Worm (Caenorhabditis elegans): ENCODE data around the gene C50B6.9.

Gene C50B6.9

DNA sequence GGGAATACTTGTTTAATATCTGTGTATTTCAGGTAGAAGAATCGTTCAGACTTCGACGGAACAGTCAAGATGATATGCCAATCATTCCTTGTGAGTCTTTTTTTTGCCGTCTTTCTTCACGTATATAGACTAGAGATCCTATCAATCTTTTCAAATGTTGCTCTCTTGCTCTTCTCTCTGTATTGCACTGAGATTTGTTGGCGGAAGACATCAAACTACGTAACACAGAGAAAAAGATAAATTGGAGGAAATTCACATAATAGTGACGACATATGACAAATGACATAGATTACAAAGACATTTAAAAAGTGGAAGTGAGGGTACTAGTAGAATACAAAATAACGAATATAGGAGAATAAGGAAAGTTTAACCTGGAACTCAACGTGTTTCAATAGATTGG is 15.6 kb downstream of the C50B6.9 start:
- no peak for TF ChIP-seq ztf-23 (GFP tag; IDR thresholded peaks at IDR 0.05)
- no peak for TF ChIP-seq flt-1 (GFP tag; IDR thresholded peaks at IDR 0.05)
- TF ChIP-seq klf-2 (GFP tag; conservative IDR thresholded peaks at IDR 0.05), result no peak
- TF ChIP-seq tab-1 (GFP tag; IDR thresholded peaks at IDR 0.05), result no peak
- TF ChIP-seq cog-1 (tag; optimal IDR thresholded peaks at IDR 0.05), result no peak
- TF ChIP-seq ref-1 (GFP tag; conservative IDR thresholded peaks at IDR 0.05), result no peak
- TF ChIP-seq ztf-29 (GFP tag; IDR thresholded peaks at IDR 0.05), result no peak
- TF ChIP-seq T22C8.4 (GFP tag; IDR thresholded peaks at IDR 0.05), result no peak
- TF ChIP-seq med-1 (GFP tag; optimal IDR thresholded peaks at IDR 0.05; ENCODE audit: insufficient read depth), result no peak

DNA sequence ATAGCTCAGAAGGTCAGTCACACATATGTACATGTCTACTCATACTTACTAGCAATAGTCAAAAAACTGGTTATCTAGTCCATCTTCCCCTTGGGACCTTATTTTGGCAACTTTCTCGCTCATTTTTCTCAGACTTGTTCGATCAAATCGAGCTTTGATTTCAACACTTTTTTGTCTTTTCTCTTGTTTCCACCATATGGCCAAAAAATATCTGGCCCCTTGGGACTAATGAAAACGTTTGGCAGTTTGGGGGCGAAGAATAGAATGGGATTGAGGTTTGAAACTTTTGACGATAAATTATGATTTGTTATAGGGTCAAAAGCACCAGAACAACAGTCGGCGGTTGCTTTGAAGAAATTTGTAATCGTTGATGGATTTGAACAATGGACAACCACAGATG is 16.2 kb downstream of the C50B6.9 start:
- no peak for TF ChIP-seq med-1 (GFP tag; optimal IDR thresholded peaks at IDR 0.05; ENCODE audit: insufficient read depth)
- TF ChIP-seq ztf-23 (GFP tag; IDR thresholded peaks at IDR 0.05), result no peak
- TF ChIP-seq flt-1 (GFP tag; IDR thresholded peaks at IDR 0.05), result no peak
- no peak for TF ChIP-seq T22C8.4 (GFP tag; IDR thresholded peaks at IDR 0.05)
- no peak for TF ChIP-seq ref-1 (GFP tag; conservative IDR thresholded peaks at IDR 0.05)
- no peak for TF ChIP-seq cog-1 (tag; optimal IDR thresholded peaks at IDR 0.05)
- TF ChIP-seq tab-1 (GFP tag; IDR thresholded peaks at IDR 0.05), result no peak

DNA sequence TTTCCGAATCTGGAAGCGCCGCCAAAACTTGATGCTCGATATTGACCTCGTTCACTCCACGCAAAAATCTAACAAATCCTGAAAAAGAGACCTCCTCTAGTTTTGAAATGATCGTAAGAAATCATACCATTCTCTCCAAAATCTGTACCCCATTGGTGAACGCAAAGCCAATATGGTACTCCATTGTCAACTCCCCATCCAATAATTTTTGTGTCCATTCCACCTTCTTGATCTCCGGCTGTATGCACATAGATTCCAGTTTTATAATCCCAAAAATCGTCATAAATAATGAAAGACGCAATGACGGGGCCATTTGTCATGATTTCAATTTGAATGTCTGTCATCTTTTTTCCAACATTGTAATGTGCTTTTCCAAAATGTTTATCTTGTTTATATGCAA is 20.0 kb downstream of the C50B6.9 start:
- TF ChIP-seq ztf-23 (GFP tag; IDR thresholded peaks at IDR 0.05) (no peak), flt-1 (GFP tag; IDR thresholded peaks at IDR 0.05) (no peak)

DNA sequence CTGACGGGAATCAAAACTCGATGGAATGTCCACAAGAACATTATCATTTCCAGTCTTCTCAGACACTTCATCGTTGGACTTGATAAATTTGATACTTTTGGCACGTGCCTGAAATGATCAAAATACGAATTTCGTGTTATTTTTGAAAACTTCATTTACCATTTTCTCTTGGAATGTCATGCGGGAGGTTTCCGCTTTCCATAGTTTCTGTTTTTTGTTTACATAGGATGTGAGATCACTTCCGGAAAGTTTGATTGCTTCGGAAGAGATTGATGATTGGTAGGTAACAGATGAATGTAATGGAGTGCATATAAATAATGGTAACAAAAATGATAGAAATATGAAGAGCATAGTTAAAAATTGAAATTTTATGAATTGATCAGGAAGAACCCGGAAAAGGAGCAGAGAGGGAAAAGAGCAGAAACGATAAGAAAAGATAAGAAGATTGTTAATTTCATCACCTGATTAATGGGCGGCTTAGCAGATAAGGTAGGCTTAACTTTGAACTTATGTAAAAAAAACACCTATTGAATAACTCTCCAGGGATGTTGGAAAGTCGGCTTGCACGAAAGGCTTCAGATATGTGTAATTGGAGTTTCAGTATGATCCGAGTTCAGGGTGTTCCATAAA is 21.6 kb downstream of the C50B6.9 start, which contains the start of gene F32H5.1:
Gene F32H5.1, minus strand, starts transcription at position 386 of the 630 bp plus-strand sequence.
- no peak for TF ChIP-seq flt-1 (GFP tag; IDR thresholded peaks at IDR 0.05)
- TF ChIP-seq med-1 (GFP tag; optimal IDR thresholded peaks at IDR 0.05; ENCODE audit: insufficient read depth), result no peak

DNA sequence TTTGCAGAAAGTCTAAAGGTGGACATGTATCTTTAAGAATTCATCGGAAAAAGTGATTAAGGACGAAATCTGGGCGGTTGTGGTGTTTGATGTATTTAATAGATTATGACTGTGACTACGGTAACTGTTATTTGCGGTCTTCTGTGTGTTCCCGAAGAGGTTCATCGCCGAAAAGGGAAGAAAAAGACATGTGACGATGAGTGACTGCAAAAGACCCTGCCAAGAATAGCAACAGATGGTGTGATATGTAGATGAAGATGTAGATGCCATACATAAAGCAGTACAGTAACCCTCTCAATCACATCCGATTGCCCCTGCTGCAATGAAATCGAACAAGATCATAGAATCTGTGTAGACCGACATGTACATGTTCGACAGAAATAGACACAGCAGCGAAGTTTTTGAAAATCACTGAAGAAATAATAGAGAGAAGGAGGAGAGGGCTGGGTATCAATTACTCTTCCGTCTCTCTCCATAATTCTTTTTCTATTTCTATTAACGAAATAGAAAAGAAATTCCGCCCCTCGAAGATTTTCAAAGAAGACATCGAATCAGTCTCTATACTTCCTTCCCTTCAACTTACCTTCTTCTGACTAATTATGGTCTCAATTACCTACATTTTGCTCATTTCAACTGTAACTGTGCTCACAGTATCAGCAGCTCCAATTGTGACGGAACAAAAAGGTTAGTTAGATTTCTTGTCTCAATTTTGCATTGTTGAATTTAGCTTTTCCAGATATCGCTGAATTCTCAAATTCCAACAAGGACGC is 22.8 kb downstream of the C50B6.9 start, which contains the start of gene F32H5.3:
Gene F32H5.3, plus strand, starts transcription at position 513 of the 770 bp plus-strand sequence.
- TF ChIP-seq ztf-29 (GFP tag; IDR thresholded peaks at IDR 0.05) (no peak), klf-2 (GFP tag; conservative IDR thresholded peaks at IDR 0.05) (no peak), tab-1 (GFP tag; IDR thresholded peaks at IDR 0.05) (no peak), T22C8.4 (GFP tag; IDR thresholded peaks at IDR 0.05) (no peak), cog-1 (tag; optimal IDR thresholded peaks at IDR 0.05) (no peak), ztf-23 (GFP tag; IDR thresholded peaks at IDR 0.05) (no peak), med-1 (GFP tag; optimal IDR thresholded peaks at IDR 0.05; ENCODE audit: insufficient read depth) (no peak), flt-1 (GFP tag; IDR thresholded peaks at IDR 0.05) (no peak), ref-1 (GFP tag; conservative IDR thresholded peaks at IDR 0.05) (no peak)

DNA sequence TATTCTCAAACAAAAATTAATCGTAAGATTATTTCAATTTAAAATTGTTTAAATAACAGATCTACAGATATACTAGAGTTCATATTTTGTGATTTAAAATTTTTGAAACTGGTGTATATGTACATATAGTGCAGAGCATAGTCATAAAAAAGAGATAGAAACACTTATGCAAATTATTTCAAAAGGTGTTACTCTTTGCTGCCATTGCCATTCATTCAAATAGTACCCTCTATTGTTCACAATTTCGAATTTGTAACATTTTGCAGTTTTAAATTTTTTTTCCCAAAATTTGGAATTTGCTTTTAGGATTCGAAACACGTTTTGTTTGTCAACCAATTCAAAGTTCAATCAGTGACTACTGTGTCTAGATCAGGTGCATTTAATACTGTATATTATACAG is 24.1 kb downstream of the C50B6.9 start, which contains the start of gene F32H5.4:
Gene F32H5.4, plus strand, starts transcription at position 301 of the 400 bp plus-strand sequence.
- TF ChIP-seq cog-1 (tag; optimal IDR thresholded peaks at IDR 0.05) (no peak), ztf-29 (GFP tag; IDR thresholded peaks at IDR 0.05) (no peak), ref-1 (GFP tag; conservative IDR thresholded peaks at IDR 0.05) (no peak), flt-1 (GFP tag; IDR thresholded peaks at IDR 0.05) (no peak), tab-1 (GFP tag; IDR thresholded peaks at IDR 0.05) (no peak), ztf-23 (GFP tag; IDR thresholded peaks at IDR 0.05) (no peak), T22C8.4 (GFP tag; IDR thresholded peaks at IDR 0.05) (no peak), med-1 (GFP tag; optimal IDR thresholded peaks at IDR 0.05; ENCODE audit: insufficient read depth) (no peak)

DNA sequence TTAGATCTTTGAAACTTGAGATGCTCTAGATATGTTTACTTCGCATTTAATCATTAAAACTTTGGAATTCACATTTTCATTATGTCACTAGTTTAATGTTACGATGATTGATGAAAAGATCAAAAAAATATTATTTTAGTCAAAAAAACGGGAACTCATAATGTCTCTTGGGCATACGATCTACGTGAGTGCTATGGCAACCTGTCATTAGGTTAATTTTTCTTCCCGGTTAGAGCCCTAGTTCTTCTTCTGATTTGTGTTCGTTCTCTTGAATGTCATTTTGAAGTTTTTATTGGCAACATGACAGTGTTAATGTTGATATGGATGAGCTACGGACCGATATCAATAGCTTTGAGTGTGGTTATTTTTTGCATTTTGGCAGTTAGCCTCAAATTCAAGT is 27.2 kb downstream of the C50B6.9 start, which contains the start of gene srg-46:
Gene srg-46, plus strand, starts transcription at position 301 of the 400 bp plus-strand sequence.
- TF ChIP-seq cog-1 (tag; optimal IDR thresholded peaks at IDR 0.05) (no peak), flt-1 (GFP tag; IDR thresholded peaks at IDR 0.05) (no peak), med-1 (GFP tag; optimal IDR thresholded peaks at IDR 0.05; ENCODE audit: insufficient read depth) (no peak), ref-1 (GFP tag; conservative IDR thresholded peaks at IDR 0.05) (no peak), klf-2 (GFP tag; conservative IDR thresholded peaks at IDR 0.05) (no peak), ztf-23 (GFP tag; IDR thresholded peaks at IDR 0.05) (no peak), T22C8.4 (GFP tag; IDR thresholded peaks at IDR 0.05) (no peak), tab-1 (GFP tag; IDR thresholded peaks at IDR 0.05) (no peak), ztf-29 (GFP tag; IDR thresholded peaks at IDR 0.05) (no peak)

DNA sequence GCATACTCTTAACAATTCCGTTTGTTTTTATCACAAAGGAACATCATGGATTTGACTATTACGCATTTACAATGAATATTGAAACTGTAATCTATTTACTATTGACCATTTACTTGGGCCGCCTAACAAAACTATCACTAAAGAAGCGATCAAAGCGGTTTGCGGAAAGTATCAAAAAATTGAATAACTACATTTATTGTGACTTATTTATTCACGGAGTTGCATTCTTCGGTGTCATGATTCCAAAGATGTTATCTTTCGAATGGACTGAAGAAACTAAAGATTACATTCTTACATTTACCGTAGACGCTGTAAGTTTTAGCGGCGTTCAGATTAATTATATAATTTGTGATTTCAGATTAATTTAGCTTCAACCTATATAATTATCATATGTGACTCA is 28.1 kb downstream of the C50B6.9 start:
- TF ChIP-seq med-1 (GFP tag; optimal IDR thresholded peaks at IDR 0.05; ENCODE audit: insufficient read depth) (no peak), klf-2 (GFP tag; conservative IDR thresholded peaks at IDR 0.05) (no peak), cog-1 (tag; optimal IDR thresholded peaks at IDR 0.05) (no peak), tab-1 (GFP tag; IDR thresholded peaks at IDR 0.05) (no peak), T22C8.4 (GFP tag; IDR thresholded peaks at IDR 0.05) (no peak), ref-1 (GFP tag; conservative IDR thresholded peaks at IDR 0.05) (no peak), flt-1 (GFP tag; IDR thresholded peaks at IDR 0.05) (no peak), ztf-23 (GFP tag; IDR thresholded peaks at IDR 0.05) (no peak), ztf-29 (GFP tag; IDR thresholded peaks at IDR 0.05) (no peak)

DNA sequence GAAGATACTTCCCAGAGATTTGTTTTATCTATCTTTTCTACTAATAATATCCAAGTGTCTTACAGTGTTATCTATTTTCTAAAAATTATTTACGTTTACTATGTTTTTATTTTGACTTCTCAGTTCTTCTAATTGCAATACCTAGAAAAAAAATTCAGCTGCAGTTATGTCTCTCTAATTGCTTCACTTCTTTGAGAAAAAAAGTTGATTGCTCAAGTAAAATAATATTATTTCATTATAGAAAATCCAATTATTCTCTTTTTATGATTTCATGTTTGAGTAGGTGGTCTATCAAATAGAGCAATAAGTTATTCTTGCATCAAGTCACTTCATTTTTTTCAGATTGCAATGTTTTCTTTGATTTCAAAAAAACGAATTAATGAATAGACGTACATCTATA is 30.3 kb downstream of the C50B6.9 start:
- TF ChIP-seq cog-1 (tag; optimal IDR thresholded peaks at IDR 0.05) (no peak), ref-1 (GFP tag; conservative IDR thresholded peaks at IDR 0.05) (no peak), ztf-23 (GFP tag; IDR thresholded peaks at IDR 0.05) (no peak), klf-2 (GFP tag; conservative IDR thresholded peaks at IDR 0.05) (no peak), tab-1 (GFP tag; IDR thresholded peaks at IDR 0.05) (no peak), flt-1 (GFP tag; IDR thresholded peaks at IDR 0.05) (no peak), T22C8.4 (GFP tag; IDR thresholded peaks at IDR 0.05) (no peak), ztf-29 (GFP tag; IDR thresholded peaks at IDR 0.05) (no peak), med-1 (GFP tag; optimal IDR thresholded peaks at IDR 0.05; ENCODE audit: insufficient read depth) (no peak)

All from whole organism, midembryonic.